Fruit fly (Drosophila melanogaster): Measurements from ENCODE around the gene mRNA-cap.

The mRNA-cap gene

DNA sequence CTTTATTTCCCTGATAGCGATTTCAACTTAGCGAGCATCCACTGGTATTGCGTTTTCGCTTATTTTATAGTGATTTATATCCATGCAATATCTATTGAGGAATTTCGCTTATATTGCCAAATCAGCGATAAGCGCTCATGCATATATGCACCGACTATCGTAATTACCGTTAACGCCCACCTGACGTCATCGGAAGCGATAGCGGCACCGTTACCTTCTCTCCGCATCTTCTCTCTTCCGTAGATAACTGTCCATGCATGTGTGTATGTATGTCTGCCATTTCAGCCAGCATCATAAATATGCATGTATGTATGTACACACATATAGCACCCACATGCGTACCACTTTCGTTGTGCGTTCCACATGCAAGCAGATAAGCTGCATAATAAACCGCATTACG is 21.4 kb downstream of the mRNA-cap start:
- TF ChIP-seq CG8478 (optimal IDR thresholded peaks at IDR 0.05) (no peak), CTCF (optimal IDR thresholded peaks at IDR 0.05) (no peak)

dm6 chrX:14218045-14218483 is 24.6 kb downstream of the mRNA-cap start:
- TF ChIP-seq CTCF (optimal IDR thresholded peaks at IDR 0.05) (no peak), CG8478 (optimal IDR thresholded peaks at IDR 0.05) (no peak)

DNA sequence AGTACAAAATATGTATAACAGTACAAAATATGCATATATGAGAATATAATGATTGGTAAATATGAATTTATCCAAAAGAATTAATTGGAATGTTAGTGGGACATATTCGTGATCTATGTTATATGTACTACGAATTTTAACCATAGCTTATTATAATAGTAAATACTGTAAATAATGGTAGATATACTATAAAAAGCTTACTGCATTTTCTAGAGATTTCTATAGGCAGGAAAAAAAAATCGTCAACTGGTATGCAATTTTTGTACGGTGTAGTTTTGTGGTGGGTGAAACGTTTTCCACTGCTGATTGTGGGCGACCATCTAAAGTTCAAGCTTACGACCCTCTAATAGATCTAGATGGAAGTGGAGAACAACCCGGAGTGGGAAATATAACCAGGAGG is 25.8 kb downstream of the mRNA-cap start:
- TF ChIP-seq CTCF (optimal IDR thresholded peaks at IDR 0.05) (no peak), CG8478 (optimal IDR thresholded peaks at IDR 0.05) (no peak)

dm6 chrX:14215834-14216233 is 26.8 kb downstream of the mRNA-cap start:
- TF ChIP-seq CTCF (optimal IDR thresholded peaks at IDR 0.05) (no peak), CG8478 (optimal IDR thresholded peaks at IDR 0.05) (no peak)

dm6 chrX:14214505-14215449 is 27.8 kb downstream of the mRNA-cap start:
- TF ChIP-seq CTCF (optimal IDR thresholded peaks at IDR 0.05) (no peak), CG8478 (optimal IDR thresholded peaks at IDR 0.05) (no peak)

dm6 chrX:14213509-14214154 is 29.0 kb downstream of the mRNA-cap start:
- TF ChIP-seq CTCF (optimal IDR thresholded peaks at IDR 0.05): no peak

dm6 chrX:14212147-14212792 is 30.4 kb downstream of the mRNA-cap start:
- TF ChIP-seq CTCF (optimal IDR thresholded peaks at IDR 0.05) (no peak), CG8478 (optimal IDR thresholded peaks at IDR 0.05) (no peak)

- no peak for TF ChIP-seq CTCF (optimal IDR thresholded peaks at IDR 0.05)
- TF ChIP-seq CG8478 (optimal IDR thresholded peaks at IDR 0.05): no peak
Observed at dm6 chrX:14211250-14211944, 31.2 kb downstream of the mRNA-cap start.

dm6 chrX:14209209-14209781 is 33.3 kb downstream of the mRNA-cap start:
- no peak for TF ChIP-seq CG8478 (optimal IDR thresholded peaks at IDR 0.05)
- no peak for TF ChIP-seq CTCF (optimal IDR thresholded peaks at IDR 0.05)

DNA sequence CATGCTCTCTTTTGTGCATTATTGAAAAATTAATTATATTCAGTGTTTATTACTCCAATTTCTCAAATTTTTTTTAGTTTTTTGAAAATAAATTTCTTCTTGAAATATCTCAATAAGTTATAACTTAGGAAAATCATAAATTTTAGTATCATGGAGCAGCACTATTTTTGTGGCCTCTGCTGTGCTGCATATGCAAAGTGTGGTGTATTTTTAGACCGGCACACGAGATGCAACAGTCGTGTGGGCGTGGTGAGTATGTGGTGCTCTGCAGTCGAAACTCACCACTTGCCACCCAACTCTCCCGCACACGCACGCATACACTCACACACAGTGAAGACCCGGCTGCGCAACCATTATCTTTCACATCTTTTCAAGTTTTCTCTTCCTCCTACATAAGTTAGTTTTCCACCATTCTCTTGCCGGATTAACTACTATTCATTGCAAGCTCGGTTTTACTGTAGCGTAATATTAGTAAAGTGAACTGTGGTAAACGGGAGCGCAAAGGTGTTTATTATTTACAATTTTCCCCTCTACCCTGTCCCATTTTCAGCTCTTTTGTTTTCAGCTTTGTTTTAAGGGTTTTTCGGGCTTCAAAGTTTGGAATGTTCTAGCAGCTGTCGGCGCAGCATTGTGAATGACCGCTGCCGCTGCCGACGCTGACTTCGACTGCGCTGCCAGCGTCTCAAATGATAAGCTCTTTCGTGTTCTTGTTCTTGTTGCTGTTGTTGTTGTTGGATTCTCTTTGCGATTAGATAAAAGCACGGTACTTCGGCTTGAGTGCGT is 34.0 kb downstream of the mRNA-cap start:
- TF ChIP-seq CG8478 (optimal IDR thresholded peaks at IDR 0.05) (no peak), CTCF (optimal IDR thresholded peaks at IDR 0.05) (no peak)

DNA sequence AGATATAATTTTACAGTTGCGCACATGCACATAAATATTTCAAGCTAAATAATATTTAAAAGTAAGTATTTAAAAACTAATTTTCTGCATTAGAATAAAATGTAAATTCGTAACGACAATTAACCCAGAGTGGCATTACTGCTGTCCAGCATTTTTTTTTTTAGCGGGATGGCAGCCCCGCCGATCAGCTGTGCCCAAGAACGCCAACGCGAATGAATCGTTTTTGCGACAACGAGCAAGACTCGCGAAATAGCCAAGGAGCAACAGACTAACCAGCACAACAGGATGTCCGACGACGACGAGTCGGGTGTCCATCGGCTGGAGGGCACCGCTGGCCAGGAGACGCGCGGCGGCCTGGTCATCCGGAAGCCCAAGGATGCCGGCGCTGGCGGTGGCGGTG is 41.4 kb downstream of the mRNA-cap start, which contains the start of gene Prp16:
Prp16 (plus strand) TSS at position 185 of the 400 bp plus-strand sequence.
- TF ChIP-seq CTCF (optimal IDR thresholded peaks at IDR 0.05): no peak
- TF ChIP-seq CG8478 (optimal IDR thresholded peaks at IDR 0.05): no peak

dm6 chrX:14199967-14200531 is 42.6 kb downstream of the mRNA-cap start, which contains the start of gene CG11590:
TSS of gene CG11590 (plus strand) at chrX:14200178.
- TF ChIP-seq CTCF (optimal IDR thresholded peaks at IDR 0.05): no peak
- TF ChIP-seq CG8478 (optimal IDR thresholded peaks at IDR 0.05): no peak

DNA sequence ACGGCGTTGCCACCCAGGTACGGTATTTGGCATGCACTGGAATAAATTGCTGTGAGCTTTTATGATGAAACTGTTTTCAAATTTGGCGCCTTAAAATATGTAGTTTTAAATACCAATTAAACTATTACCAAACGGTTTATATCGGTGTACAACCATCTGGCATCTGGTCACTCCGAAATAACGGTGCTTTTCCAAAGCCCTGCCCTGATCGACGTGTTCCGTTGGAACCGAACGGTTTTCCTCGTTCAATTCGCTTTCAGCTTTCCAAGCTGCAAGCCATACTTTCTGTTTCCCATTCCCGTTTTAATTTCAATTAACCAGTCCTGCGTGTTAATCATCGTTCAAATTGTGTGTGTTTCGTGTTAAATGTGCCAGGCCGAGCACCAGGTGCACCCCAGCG is 49.6 kb downstream of the mRNA-cap start, which contains the start of gene yl:
yl (plus strand) TSS at position 202 of the 400 bp plus-strand sequence.
- TF ChIP-seq CG8478 (optimal IDR thresholded peaks at IDR 0.05) (no peak), CTCF (optimal IDR thresholded peaks at IDR 0.05) (no peak)

Measured in S2 (cell line).